Fruit fly (Drosophila melanogaster) whole organism, wandering third instar larva: ENCODE measurements around the gene put.
A peak's percentile ranks its signal among the peaks of the same experiment; 100 is the strongest.

Experiments used
- Abd-B ChIP-seq: fragments of >200 bp; optimal IDR thresholded peaks from 2 replicates; lab custom pipeline; 2017; ENCODE audit warnings: missing biosample characterization, missing genetic modification characterization
- CG32264 ChIP-seq: fragments of 200-800 bp; sonication (Bioruptor generic); optimal IDR thresholded peaks from 2 replicates; lab custom pipeline; 2016; ENCODE audit warnings: missing biosample characterization, missing genetic modification characterization
- CG9705 ChIP-seq: fragments of 200-800 bp; sonication (Bioruptor generic); optimal IDR thresholded peaks from 2 replicates; lab custom pipeline; 2018; ENCODE audit warnings: missing biosample characterization, mild to moderate bottlenecking, missing genetic modification characterization
- CrebA ChIP-seq: fragments of 200-800 bp; sonication (Bioruptor generic); optimal IDR thresholded peaks from 2 replicates; lab custom pipeline; 2016; ENCODE audit warnings: missing biosample characterization, mild to moderate bottlenecking, missing genetic modification characterization, borderline replicate concordance
- Dfd ChIP-seq: fragments of >200 bp; optimal IDR thresholded peaks from 2 replicates; lab custom pipeline; 2017; ENCODE audit warnings: missing biosample characterization, missing genetic modification characterization
- Dif ChIP-seq: fragments of 200-275, 200-300 bp; sonication (Bioruptor generic); optimal IDR thresholded peaks from 2 replicates; lab custom pipeline; 2018; ENCODE audit warnings: missing biosample characterization, missing genetic modification characterization; ENCODE audit not compliant: partially characterized antibody
- GATAd ChIP-seq: sonication (Bioruptor generic); optimal IDR thresholded peaks from 2 replicates; lab custom pipeline; 2016; ENCODE audit warnings: missing biosample characterization, missing genetic modification characterization
- HLH106 ChIP-seq: fragments of 200-800 bp; optimal IDR thresholded peaks from 3 replicates; lab custom pipeline; 2019; ENCODE audit warnings: missing biosample characterization, mild to moderate bottlenecking, missing genetic modification characterization, moderate library complexity
- Hnf4 ChIP-seq: fragments of 200-800 bp; sonication (Bioruptor generic); optimal IDR thresholded peaks from 2 replicates; lab custom pipeline; 2016; ENCODE audit warnings: missing biosample characterization, mild to moderate bottlenecking, missing genetic modification characterization
- Hr78 ChIP-seq: fragments of >200 bp; optimal IDR thresholded peaks from 2 replicates; lab custom pipeline; 2017; ENCODE audit warnings: missing biosample characterization, missing genetic modification characterization
- Hr83 ChIP-seq: fragments of 200-300 bp; sonication (Bioruptor generic); optimal IDR thresholded peaks from 2 replicates; lab custom pipeline; 2016; ENCODE audit warnings: missing biosample characterization, mild to moderate bottlenecking, missing genetic modification characterization, moderate library complexity; ENCODE audit not compliant: poor library complexity, severe bottlenecking
- Jra ChIP-seq: sonication (Bioruptor generic); optimal IDR thresholded peaks from 2 replicates; lab custom pipeline; 2016; ENCODE audit warnings: missing biosample characterization, missing genetic modification characterization
- Mio ChIP-seq: sonication (Bioruptor generic); optimal IDR thresholded peaks from 2 replicates; lab custom pipeline; 2016; ENCODE audit warnings: missing biosample characterization, missing genetic modification characterization
- Myc ChIP-seq: fragments of >200 bp; optimal IDR thresholded peaks from 2 replicates; lab custom pipeline; 2017
- OdsH ChIP-seq: fragments of 200-800 bp; sonication (Bioruptor generic); optimal IDR thresholded peaks from 2 replicates; lab custom pipeline; 2016; ENCODE audit warnings: missing biosample characterization, mild to moderate bottlenecking, missing genetic modification characterization
- Rel ChIP-seq, 2 experiments: fragments of 200-800 bp; sonication (Bioruptor generic) in 1 of 2; optimal IDR thresholded peaks; 2 replicates in 1 of 2; 3 replicates in 1 of 2; lab custom pipeline; 2016 to 2019; ENCODE audit warnings: mild to moderate bottlenecking in 2 of 2, missing biosample characterization in 2 of 2, missing genetic modification characterization in 2 of 2, moderate library complexity in 1 of 2
- Sp1 ChIP-seq: fragments of 200-800 bp; sonication (Bioruptor generic); optimal IDR thresholded peaks from 3 replicates; lab custom pipeline; 2019; ENCODE audit warnings: missing biosample characterization, mild to moderate bottlenecking, missing genetic modification characterization, moderate library complexity
- Vsx2 ChIP-seq: fragments of 200-300, 225-300 bp; sonication (Bioruptor generic); optimal IDR thresholded peaks from 2 replicates; lab custom pipeline; 2018; ENCODE audit warnings: missing biosample characterization, missing genetic modification characterization; ENCODE audit not compliant: partially characterized antibody
- br ChIP-seq: fragments of 200-800 bp; sonication (Bioruptor generic); optimal IDR thresholded peaks from 2 replicates; lab custom pipeline; 2016; ENCODE audit warnings: missing biosample characterization, missing genetic modification characterization
- dl ChIP-seq, 2 experiments: fragments of 175-275, 200-275 bp in 1 of 2; fragments of 200-275 bp in 1 of 2; sonication (Bioruptor generic); optimal IDR thresholded peaks; lab custom pipeline; 2018; ENCODE audit warnings: mild to moderate bottlenecking in 2 of 2, missing biosample characterization in 2 of 2, missing genetic modification characterization in 2 of 2, moderate library complexity in 2 of 2; ENCODE audit not compliant: partially characterized antibody in 2 of 2, insufficient read depth in 1 of 2
- dmrt93B ChIP-seq: fragments of 200-800 bp; sonication (Bioruptor generic); optimal IDR thresholded peaks from 2 replicates; lab custom pipeline; 2018; ENCODE audit warnings: missing biosample characterization, mild to moderate bottlenecking, missing genetic modification characterization
- dsf ChIP-seq: sonication (Bioruptor generic); optimal IDR thresholded peaks from 2 replicates; lab custom pipeline; 2016; ENCODE audit warnings: missing biosample characterization, missing genetic modification characterization, borderline replicate concordance
- ey ChIP-seq: fragments of 200-800 bp; sonication (Bioruptor generic); optimal IDR thresholded peaks from 2 replicates; lab custom pipeline; 2016; ENCODE audit warnings: missing biosample characterization, missing genetic modification characterization
- foxo ChIP-seq, 2 experiments: fragments of 200-800 bp; sonication (Bioruptor generic); optimal IDR thresholded peaks; 2 replicates in 1 of 2; 3 replicates in 1 of 2; lab custom pipeline; 2016 to 2017; ENCODE audit warnings: missing biosample characterization in 2 of 2, missing genetic modification characterization in 2 of 2
- fru ChIP-seq: fragments of 200-800 bp; sonication (Bioruptor generic); optimal IDR thresholded peaks from 3 replicates; lab custom pipeline; 2016; ENCODE audit warnings: missing biosample characterization, mild to moderate bottlenecking, missing genetic modification characterization
- h ChIP-seq: fragments of 200-800 bp; sonication (Bioruptor generic); optimal IDR thresholded peaks from 3 replicates; lab custom pipeline; 2016; ENCODE audit warnings: missing biosample characterization, mild to moderate bottlenecking, missing genetic modification characterization
- jim ChIP-seq: fragments of 175-275, 200-325 bp; sonication (Bioruptor generic); optimal IDR thresholded peaks from 2 replicates; lab custom pipeline; 2016; ENCODE audit warnings: missing biosample characterization, mild to moderate bottlenecking, missing genetic modification characterization
- lola ChIP-seq: fragments of >200 bp; optimal IDR thresholded peaks from 2 replicates; lab custom pipeline; 2017; ENCODE audit warnings: missing biosample characterization, missing genetic modification characterization
- psq ChIP-seq: fragments of 200-800 bp; sonication (Bioruptor generic); optimal IDR thresholded peaks from 3 replicates; lab custom pipeline; 2017; ENCODE audit warnings: missing biosample characterization, mild to moderate bottlenecking, missing genetic modification characterization, moderate library complexity
- rgr ChIP-seq: fragments of 200-800 bp; sonication (Bioruptor generic); optimal IDR thresholded peaks from 3 replicates; lab custom pipeline; 2016; ENCODE audit warnings: missing biosample characterization, mild to moderate bottlenecking, missing genetic modification characterization
- sage ChIP-seq: fragments of 200-800 bp; sonication (Bioruptor generic); optimal IDR thresholded peaks from 2 replicates; lab custom pipeline; 2016; ENCODE audit warnings: missing biosample characterization, mild to moderate bottlenecking, missing genetic modification characterization
- sv ChIP-seq: fragments of 200-800 bp; sonication (Bioruptor generic); optimal IDR thresholded peaks from 3 replicates; lab custom pipeline; 2016; ENCODE audit warnings: missing biosample characterization, missing genetic modification characterization
- tai ChIP-seq: sonication (Bioruptor generic); optimal IDR thresholded peaks from 2 replicates; lab custom pipeline; 2016; ENCODE audit warnings: missing biosample characterization, missing genetic modification characterization
- usp ChIP-seq: fragments of >200 bp; optimal IDR thresholded peaks from 2 replicates; lab custom pipeline; 2017; ENCODE audit warnings: missing biosample characterization, missing genetic modification characterization
- woc ChIP-seq: sonication (Bioruptor generic); optimal IDR thresholded peaks from 2 replicates; lab custom pipeline; 2016; ENCODE audit warnings: missing biosample characterization, mild to moderate bottlenecking, missing genetic modification characterization

put gene

DNA sequence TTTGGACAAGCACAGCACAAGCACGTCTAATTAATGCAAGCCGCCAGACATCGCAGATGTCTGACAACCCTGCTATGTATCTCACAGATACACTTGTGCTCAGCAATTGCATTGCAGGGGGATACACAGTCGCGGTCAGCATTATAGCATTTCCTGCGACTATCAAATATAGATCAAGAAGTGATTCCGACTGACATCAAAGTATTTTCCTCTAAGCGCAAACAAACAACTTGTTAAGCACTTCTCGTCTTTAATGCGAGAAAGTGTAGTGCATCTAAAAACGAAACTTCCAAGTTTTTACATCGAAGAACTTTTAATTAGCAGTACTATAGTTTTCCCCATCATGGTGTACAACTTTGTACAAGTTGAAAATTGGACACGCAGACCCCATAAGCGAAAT lies 47.4 kb upstream of the put start:
- TF ChIP-seq ey (GFP tag; lab: Kevin White, UChicago) = peak; percentile 16
- TF ChIP-seq rgr (GFP tag; lab: Kevin White, UChicago) = peak; percentile 8
- TF ChIP-seq fru (GFP tag; lab: Kevin White, UChicago) = peak; percentile 35
- no peak for TF ChIP-seq CrebA
- peak; percentile 20 for TF ChIP-seq HLH106
- TF ChIP-seq Hnf4 = no peak
- no peak for TF ChIP-seq tai
- no peak for TF ChIP-seq Hr83
- TF ChIP-seq Dif (GFP tag; lab: Kevin White, UChicago) = no peak
- no peak for TF ChIP-seq Mio (GFP tag; lab: Kevin White, UChicago)
- TF ChIP-seq dsf (GFP tag; lab: Kevin White, UChicago) = no peak
- no peak for TF ChIP-seq CG32264 (GFP tag; lab: Kevin White, UChicago)
- no peak for TF ChIP-seq Jra
- peak; percentile 5 for TF ChIP-seq br (GFP tag; lab: Kevin White, UChicago)
- no peak for TF ChIP-seq Sp1 (GFP tag; lab: Kevin White, UChicago)
- no peak for TF ChIP-seq Hr78
- TF ChIP-seq Abd-B (GFP tag; lab: Kevin White, UChicago) = no peak
- TF ChIP-seq psq (GFP tag; lab: Kevin White, UChicago) = no peak
- TF ChIP-seq Myc (lab: Kevin White, UChicago) = no peak
- no peak for TF ChIP-seq lola
- no peak for TF ChIP-seq woc (GFP tag; lab: Kevin White, UChicago)
- TF ChIP-seq foxo (GFP tag; optimal IDR thresholded peaks at IDR 0.05; lab: Kevin White, UChicago) = peak in 1 of 2 experiments; percentile 22
- no peak for TF ChIP-seq usp (GFP tag; lab: Kevin White, UChicago)
- no peak for TF ChIP-seq dmrt93B (GFP tag; lab: Kevin White, UChicago)
- no peak for TF ChIP-seq CG9705 (GFP tag; lab: Kevin White, UChicago)
- no peak for TF ChIP-seq sage
- no peak for TF ChIP-seq jim (GFP tag; lab: Kevin White, UChicago)
- no peak for TF ChIP-seq h (GFP tag; lab: Kevin White, UChicago)
- TF ChIP-seq Rel (GFP tag; optimal IDR thresholded peaks at IDR 0.05; lab: Kevin White, UChicago) = no peak
- TF ChIP-seq Rel (tag; optimal IDR thresholded peaks at IDR 0.05; lab: Kevin White, UChicago) = no peak
- no peak for TF ChIP-seq sv (GFP tag; lab: Kevin White, UChicago)
- no peak for TF ChIP-seq OdsH
- TF ChIP-seq, all 38 proteins: peak for 6

DNA sequence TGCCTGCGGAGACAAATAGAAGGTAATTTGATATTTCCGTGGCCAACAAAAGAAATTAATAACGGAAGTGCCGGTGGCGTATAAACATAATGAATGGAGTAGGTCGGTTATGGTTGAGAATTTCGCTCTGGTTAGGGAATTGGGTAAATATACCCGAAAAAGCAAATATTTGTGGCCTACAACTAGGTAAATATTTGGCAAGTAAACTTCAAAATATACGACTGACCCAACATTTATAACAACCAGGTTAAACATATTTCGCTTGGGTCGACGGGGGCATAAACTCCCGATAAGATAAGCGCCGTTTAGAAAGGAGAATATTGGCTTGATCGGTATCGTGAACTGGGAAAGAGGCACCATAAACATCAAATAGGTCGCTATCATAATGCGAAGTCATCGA lies 45.3 kb upstream of the put start:
- TF ChIP-seq jim (GFP tag; lab: Kevin White, UChicago) (no peak), Abd-B (GFP tag; lab: Kevin White, UChicago) (no peak), OdsH (no peak), usp (GFP tag; lab: Kevin White, UChicago) (no peak), Vsx2 (GFP tag; lab: Kevin White, UChicago) (no peak)

DNA sequence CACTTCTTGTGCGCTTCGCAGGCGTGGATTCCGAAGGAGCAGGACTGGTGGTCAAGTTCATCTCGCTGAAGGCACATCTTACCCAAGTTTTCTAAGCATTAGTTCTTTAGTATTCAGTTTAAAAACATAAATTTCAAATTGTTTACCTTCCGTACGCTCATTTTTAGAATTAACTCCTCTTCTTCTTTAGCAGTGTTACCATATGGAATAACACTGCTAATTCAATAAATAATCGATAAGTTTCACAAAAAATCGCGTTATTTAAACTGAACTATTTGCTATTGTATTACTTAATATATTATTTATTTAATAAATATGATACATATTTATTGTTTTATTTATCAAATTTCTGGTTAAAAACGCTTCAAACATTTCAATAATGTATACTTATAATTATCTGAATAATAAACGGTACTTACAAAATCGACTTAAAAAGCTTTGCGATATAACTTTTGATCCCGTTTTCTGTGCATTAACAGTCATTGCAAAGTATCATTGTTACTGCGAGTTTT lies 37.5 kb upstream of the put start, which contains the start of the genes Rad17 and BigH1:
Rad17 (minus strand) TSS at position 209 of the 512 bp plus-strand sequence.
BigH1 (plus strand) TSS at position 462 of the 512 bp plus-strand sequence.
- TF ChIP-seq woc (GFP tag; lab: Kevin White, UChicago) = no peak
- TF ChIP-seq fru (GFP tag; lab: Kevin White, UChicago) = no peak
- no peak for TF ChIP-seq Dif (GFP tag; lab: Kevin White, UChicago)
- no peak for TF ChIP-seq sage
- no peak for TF ChIP-seq jim (GFP tag; lab: Kevin White, UChicago)
- no peak for TF ChIP-seq sv (GFP tag; lab: Kevin White, UChicago)
- no peak for TF ChIP-seq Hr83
- no peak for TF ChIP-seq h (GFP tag; lab: Kevin White, UChicago)
- no peak for TF ChIP-seq Mio (GFP tag; lab: Kevin White, UChicago)
- TF ChIP-seq Jra = no peak

DNA sequence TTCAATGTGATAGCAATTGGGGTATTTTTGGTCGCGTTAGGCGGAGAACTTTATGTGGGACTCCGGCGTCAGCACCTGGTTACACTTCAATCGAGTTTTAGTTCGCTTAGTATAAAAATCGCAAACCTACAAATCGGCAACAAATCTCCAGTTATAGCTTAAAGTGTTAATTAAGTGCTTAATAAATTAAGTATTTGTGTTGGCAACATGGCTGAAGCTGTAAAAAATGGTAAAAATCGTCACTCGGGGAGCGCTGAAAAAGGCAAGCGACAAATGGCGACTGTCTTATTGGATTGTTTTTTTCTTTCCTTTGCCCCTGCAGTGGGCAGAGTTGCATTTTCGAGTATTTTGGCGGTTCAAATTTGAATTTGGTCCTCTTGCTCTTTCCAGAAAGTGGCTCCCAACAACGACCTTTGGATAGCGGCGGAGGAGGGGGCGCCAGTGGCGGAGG lies 33.9 kb upstream of the put start, which contains the start of gene Hexim:
Hexim (plus strand) TSS at position 85 of the 451 bp plus-strand sequence.
- TF ChIP-seq Myc (lab: Kevin White, UChicago) = no peak
- TF ChIP-seq Dif (GFP tag; lab: Kevin White, UChicago) = peak; percentile 2
- peak; percentile 5 for TF ChIP-seq Hr83
- no peak for TF ChIP-seq CrebA
- TF ChIP-seq Hnf4 = no peak
- no peak for TF ChIP-seq usp (GFP tag; lab: Kevin White, UChicago)
- TF ChIP-seq foxo (GFP tag; optimal IDR thresholded peaks at IDR 0.05; lab: Kevin White, UChicago) = no peak
- no peak for TF ChIP-seq CG9705 (GFP tag; lab: Kevin White, UChicago)
- no peak for TF ChIP-seq Vsx2 (GFP tag; lab: Kevin White, UChicago)
- TF ChIP-seq br (GFP tag; lab: Kevin White, UChicago) = no peak
- no peak for TF ChIP-seq Abd-B (GFP tag; lab: Kevin White, UChicago)
- TF ChIP-seq Rel (GFP tag; optimal IDR thresholded peaks at IDR 0.05; lab: Kevin White, UChicago) = no peak
- peak; percentile 72 for TF ChIP-seq Rel (tag; optimal IDR thresholded peaks at IDR 0.05; lab: Kevin White, UChicago)
- TF ChIP-seq dl (GFP tag; optimal IDR thresholded peaks at IDR 0.05; lab: Kevin White, UChicago; ENCODE audit: insufficient read depth in 1 of 2, partially characterized antibody in 2 of 2) = no peak
- no peak for TF ChIP-seq Dfd (GFP tag; lab: Kevin White, UChicago)
- no peak for TF ChIP-seq GATAd (GFP tag; lab: Kevin White, UChicago)
- TF ChIP-seq psq (GFP tag; lab: Kevin White, UChicago) = no peak
- no peak for TF ChIP-seq OdsH
